Fruit fly (Drosophila melanogaster): Measurements from ENCODE around the gene obst-A.

The obst-A gene

dm6 chrX:20235794-20236513 lies 3.7 kb upstream of the obst-A start, which contains the start of gene sw (continued):
- TF ChIP-seq Vsx1 (GFP tag; optimal IDR thresholded peaks at IDR 0.05) = no peak
- peak; percentile 92 for TF ChIP-seq CG13287 (GFP tag; IDR thresholded peaks at IDR 0.05; ENCODE audit: partially characterized antibody)
- peak; percentile 44; the same call in 1 of the 3 replicates for TF ChIP-seq CG2889 (GFP tag; IDR thresholded peaks at IDR 0.05)
- TF ChIP-seq tin (GFP tag; optimal IDR thresholded peaks at IDR 0.05) = peak; percentile 59
- no peak for TF ChIP-seq CG10462 (GFP tag; optimal IDR thresholded peaks at IDR 0.05)
- TF ChIP-seq caup (GFP tag; optimal IDR thresholded peaks at IDR 0.05; ENCODE audit: severe bottlenecking) = peak; percentile 26
- TF ChIP-seq CG10366 (GFP tag; IDR thresholded peaks at IDR 0.05) = peak; percentile 53
- no peak; the same call in 2 of the 3 replicates for TF ChIP-seq CG11456 (GFP tag; IDR thresholded peaks at IDR 0.05)
- no peak for TF ChIP-seq HLHmδ (GFP tag; optimal IDR thresholded peaks at IDR 0.05)
- TF ChIP-seq CG43689 (GFP tag; IDR thresholded peaks at IDR 0.05) = no peak
- peak; percentile 62 for TF ChIP-seq pum (GFP tag; optimal IDR thresholded peaks at IDR 0.05)
- TF ChIP-seq odd (GFP tag; optimal IDR thresholded peaks at IDR 0.05) = peak; percentile 6
- peak; percentile 74 for TF ChIP-seq lmd (GFP tag; IDR thresholded peaks at IDR 0.05)
- no peak for TF ChIP-seq cwo (GFP tag; optimal IDR thresholded peaks at IDR 0.05)
- TF ChIP-seq CG17186 (GFP tag; optimal IDR thresholded peaks at IDR 0.05) = peak; percentile 99
- peak; percentile 83 for TF ChIP-seq dysf (GFP tag; IDR thresholded peaks at IDR 0.05)
- no peak for TF ChIP-seq Nf-YB (GFP tag; optimal IDR thresholded peaks at IDR 0.05)
- TF ChIP-seq Meics (GFP tag; optimal IDR thresholded peaks at IDR 0.05) = peak; percentile 32
- TF ChIP-seq CG8281 (tag; optimal IDR thresholded peaks at IDR 0.05) = peak; percentile 10
- TF ChIP-seq Hr78 (GFP tag; optimal IDR thresholded peaks at IDR 0.05) = no peak
- TF ChIP-seq Pdp1 (GFP tag; optimal IDR thresholded peaks at IDR 0.05) = peak; percentile 40 to 69
- TF ChIP-seq mam (GFP tag; optimal IDR thresholded peaks at IDR 0.05) = peak; percentile 74
- 0 out of 3 replicates have a peak, but pooled peaks have one; percentile 24 for TF ChIP-seq ci (GFP tag; IDR thresholded peaks at IDR 0.05)
- peak; percentile 76 for TF ChIP-seq CG2712 (tag; optimal IDR thresholded peaks at IDR 0.05)
- no peak for TF ChIP-seq bigmax (GFP tag; optimal IDR thresholded peaks at IDR 0.05)
- 0 out of 3 replicates have a peak, but pooled peaks have one; percentile 49 for TF ChIP-seq ken (GFP tag; IDR thresholded peaks at IDR 0.05)
- peak; percentile 53 for TF ChIP-seq dmrt99B (tag; optimal IDR thresholded peaks at IDR 0.05)
- peak; percentile 28 for TF ChIP-seq CG2116 (GFP tag; optimal IDR thresholded peaks at IDR 0.05)
- peak; percentile 78 for TF ChIP-seq Ptx1 (GFP tag; IDR thresholded peaks at IDR 0.05)
- TF ChIP-seq tap (tag; optimal IDR thresholded peaks at IDR 0.05) = no peak
- TF ChIP-seq CG8359 (GFP tag; optimal IDR thresholded peaks at IDR 0.05; ENCODE audit: borderline replicate concordance) = no peak
- peak; percentile 64 for TF ChIP-seq pzg (GFP tag; optimal IDR thresholded peaks at IDR 0.05)
- peak; percentile 62 for TF ChIP-seq CG12391 (tag; optimal IDR thresholded peaks at IDR 0.05)
- TF ChIP-seq Jarid2 (GFP tag; optimal IDR thresholded peaks at IDR 0.05) = peak; percentile 25
- peak; percentile 15 for TF ChIP-seq NC2β (GFP tag; optimal IDR thresholded peaks at IDR 0.05)
- TF ChIP-seq CG15269 (tag; optimal IDR thresholded peaks at IDR 0.05) = peak; percentile 48
- TF ChIP-seq knrl (GFP tag; IDR thresholded peaks at IDR 0.05; ENCODE audit: partially characterized antibody) = peak; percentile 97
- TF ChIP-seq Mes4 (GFP tag; optimal IDR thresholded peaks at IDR 0.05) = no peak
- TF ChIP-seq Nf-YC (tag; optimal IDR thresholded peaks at IDR 0.05) = peak; percentile 50
- no peak for TF ChIP-seq dati (GFP tag; IDR thresholded peaks at IDR 0.05)
- TF ChIP-seq zen2 (GFP tag; IDR thresholded peaks at IDR 0.05; ENCODE audit: partially characterized antibody) = peak; percentile 80
- peak; percentile 81 for TF ChIP-seq CG6272 (GFP tag; IDR thresholded peaks at IDR 0.05)
- TF ChIP-seq btn (GFP tag; optimal IDR thresholded peaks at IDR 0.05) = no peak
- TF ChIP-seq Oli (tag; optimal IDR thresholded peaks at IDR 0.05) = peak; percentile 27
- TF ChIP-seq Neu2 (GFP tag; optimal IDR thresholded peaks at IDR 0.05; ENCODE audit: borderline replicate concordance) = peak; percentile 58
- TF ChIP-seq gsb (GFP tag; IDR thresholded peaks at IDR 0.05) = peak; percentile 56; the same call in 1 of the 2 replicates
- TF ChIP-seq Hmx (GFP tag; optimal IDR thresholded peaks at IDR 0.05) = no peak
- peak; percentile 78 for TF ChIP-seq CG9817 (tag; optimal IDR thresholded peaks at IDR 0.05)

All from whole organism, embryonic.